Worm (Caenorhabditis elegans) whole organism, mixed stage, embryonic: ENCODE data around the gene tbb-6.

ENCODE experiments used
- M03D4.4 ChIP-seq: sonication (generic microtip); optimal IDR thresholded peaks from 2 replicates; lab custom pipeline; 2017; ENCODE audit warnings: mild to moderate bottlenecking, missing genetic modification characterization, missing compliant biosample characterization
- bed-3 ChIP-seq: fragments of 200-800 bp; sonication (Bioruptor generic); optimal IDR thresholded peaks from 3 replicates; lab custom pipeline; 2018; ENCODE audit warnings: mild to moderate bottlenecking, missing genetic modification characterization, moderate library complexity, missing compliant biosample characterization
- blmp-1 ChIP-seq: fragments of 150-350 bp; optimal IDR thresholded peaks from 2 replicates; lab custom pipeline; 2014; ENCODE audit warnings: missing biosample characterization, missing genetic modification characterization
- ceh-39 ChIP-seq: fragments of 150-350 bp; optimal IDR thresholded peaks from 2 replicates; lab custom pipeline; 2014; ENCODE audit warnings: missing biosample characterization, missing genetic modification characterization
- ceh-43 ChIP-seq: fragments of 200-800 bp; sonication (Bioruptor generic); optimal IDR thresholded peaks from 2 replicates; lab custom pipeline; 2018; ENCODE audit warnings: mild to moderate bottlenecking, missing genetic modification characterization, moderate library complexity, missing compliant biosample characterization
- ceh-83 ChIP-seq: fragments of 200-800 bp; sonication (Bioruptor generic); optimal IDR thresholded peaks from 2 replicates; lab custom pipeline; 2018; ENCODE audit warnings: mild to moderate bottlenecking, missing genetic modification characterization, missing compliant biosample characterization
- ces-1 ChIP-seq: fragments of 150-350 bp; optimal IDR thresholded peaks from 2 replicates; lab custom pipeline; 2014; ENCODE audit warnings: missing biosample characterization, missing genetic modification reagents, missing genetic modification characterization
- cnd-1 ChIP-seq: fragments of 200-800 bp; sonication (Bioruptor generic); optimal IDR thresholded peaks from 2 replicates; lab custom pipeline; 2018; ENCODE audit warnings: mild to moderate bottlenecking, missing genetic modification characterization, missing compliant biosample characterization
- elt-3 ChIP-seq: fragments of 150-350 bp; optimal IDR thresholded peaks from 2 replicates; lab custom pipeline; 2014; ENCODE audit warnings: missing biosample characterization, missing genetic modification characterization
- ham-2 ChIP-seq: fragments of 200-800 bp; sonication (Bioruptor generic); optimal IDR thresholded peaks from 2 replicates; lab custom pipeline; 2018; ENCODE audit warnings: mild to moderate bottlenecking, missing genetic modification characterization, missing compliant biosample characterization
- hlh-1 ChIP-seq: fragments of 150-350 bp; optimal IDR thresholded peaks from 2 replicates; lab custom pipeline; 2014; ENCODE audit warnings: missing biosample characterization, missing genetic modification reagents, missing genetic modification characterization
- lin-13 ChIP-seq: fragments of 150-350 bp; optimal IDR thresholded peaks from 2 replicates; lab custom pipeline; 2014; ENCODE audit warnings: missing biosample characterization, missing genetic modification characterization
- mab-5 ChIP-seq: fragments of 150-350 bp; optimal IDR thresholded peaks from 2 replicates; lab custom pipeline; 2014; ENCODE audit warnings: missing biosample characterization, missing genetic modification characterization
- mep-1 ChIP-seq: fragments of 150-350 bp; optimal IDR thresholded peaks from 2 replicates; lab custom pipeline; 2017; ENCODE audit warnings: missing biosample characterization, missing genetic modification reagents, missing genetic modification characterization, inconsistent platforms
- mls-2 ChIP-seq: sonication (generic microtip); optimal IDR thresholded peaks from 2 replicates; lab custom pipeline; 2016; ENCODE audit warnings: mild to moderate bottlenecking, missing genetic modification characterization, moderate library complexity, missing compliant biosample characterization
- nhr-12 ChIP-seq: fragments of 150-350 bp; optimal IDR thresholded peaks from 2 replicates; lab custom pipeline; 2014; ENCODE audit warnings: missing biosample characterization, missing genetic modification characterization
- nhr-2 ChIP-seq: fragments of 150-350 bp; optimal IDR thresholded peaks from 2 replicates; lab custom pipeline; 2014; ENCODE audit warnings: missing biosample characterization, missing genetic modification characterization
- nhr-237 ChIP-seq: fragments of 150-350 bp; optimal IDR thresholded peaks from 2 replicates; lab custom pipeline; 2014; ENCODE audit warnings: missing biosample characterization, missing genetic modification characterization
- nhr-28 ChIP-seq: fragments of 150-350 bp; optimal IDR thresholded peaks from 2 replicates; lab custom pipeline; 2014; ENCODE audit warnings: missing biosample characterization, missing genetic modification characterization
- nhr-76 ChIP-seq: sonication (generic microtip); optimal IDR thresholded peaks from 2 replicates; lab custom pipeline; 2017; ENCODE audit warnings: missing biosample characterization, missing genetic modification characterization
- pha-4 ChIP-seq: fragments of 150-350 bp; optimal IDR thresholded peaks from 2 replicates; lab custom pipeline; 2018; ENCODE audit warnings: missing biosample characterization, missing genetic modification reagents, missing genetic modification characterization
- sem-2 ChIP-seq: fragments of 200-800 bp; sonication (Bioruptor generic); optimal IDR thresholded peaks from 2 replicates; lab custom pipeline; 2018; ENCODE audit warnings: mild to moderate bottlenecking, missing genetic modification characterization, missing compliant biosample characterization
- snpc-4 ChIP-seq: fragments of 150-350 bp; optimal IDR thresholded peaks from 2 replicates; lab custom pipeline; 2014; ENCODE audit warnings: missing biosample characterization, missing genetic modification characterization
- sptf-1 ChIP-seq: sonication (generic microtip); optimal IDR thresholded peaks from 2 replicates; lab custom pipeline; 2017; ENCODE audit warnings: mild to moderate bottlenecking, missing genetic modification characterization, moderate library complexity, missing compliant biosample characterization
- tbx-8 ChIP-seq: fragments of 200-800 bp; sonication (Bioruptor generic); optimal IDR thresholded peaks from 2 replicates; lab custom pipeline; 2018; ENCODE audit warnings: mild to moderate bottlenecking, missing genetic modification characterization, moderate library complexity, missing compliant biosample characterization
- unc-120 ChIP-seq: sonication (generic microtip); optimal IDR thresholded peaks from 2 replicates; lab custom pipeline; 2017; ENCODE audit warnings: missing genetic modification characterization, missing compliant biosample characterization; ENCODE audit not compliant: poor library complexity, severe bottlenecking
- unc-62 ChIP-seq: fragments of 150-350 bp; optimal IDR thresholded peaks from 2 replicates; lab custom pipeline; 2014; ENCODE audit warnings: missing biosample characterization, missing genetic modification reagents, missing genetic modification characterization
- zip-8 ChIP-seq: fragments of 150-350 bp; optimal IDR thresholded peaks from 2 replicates; lab custom pipeline; 2014; ENCODE audit warnings: missing biosample characterization, missing genetic modification characterization
- ztf-11 ChIP-seq: fragments of 150-350 bp; optimal IDR thresholded peaks from 2 replicates; lab custom pipeline; 2014; ENCODE audit warnings: missing biosample characterization, missing genetic modification characterization

Gene tbb-6

DNA sequence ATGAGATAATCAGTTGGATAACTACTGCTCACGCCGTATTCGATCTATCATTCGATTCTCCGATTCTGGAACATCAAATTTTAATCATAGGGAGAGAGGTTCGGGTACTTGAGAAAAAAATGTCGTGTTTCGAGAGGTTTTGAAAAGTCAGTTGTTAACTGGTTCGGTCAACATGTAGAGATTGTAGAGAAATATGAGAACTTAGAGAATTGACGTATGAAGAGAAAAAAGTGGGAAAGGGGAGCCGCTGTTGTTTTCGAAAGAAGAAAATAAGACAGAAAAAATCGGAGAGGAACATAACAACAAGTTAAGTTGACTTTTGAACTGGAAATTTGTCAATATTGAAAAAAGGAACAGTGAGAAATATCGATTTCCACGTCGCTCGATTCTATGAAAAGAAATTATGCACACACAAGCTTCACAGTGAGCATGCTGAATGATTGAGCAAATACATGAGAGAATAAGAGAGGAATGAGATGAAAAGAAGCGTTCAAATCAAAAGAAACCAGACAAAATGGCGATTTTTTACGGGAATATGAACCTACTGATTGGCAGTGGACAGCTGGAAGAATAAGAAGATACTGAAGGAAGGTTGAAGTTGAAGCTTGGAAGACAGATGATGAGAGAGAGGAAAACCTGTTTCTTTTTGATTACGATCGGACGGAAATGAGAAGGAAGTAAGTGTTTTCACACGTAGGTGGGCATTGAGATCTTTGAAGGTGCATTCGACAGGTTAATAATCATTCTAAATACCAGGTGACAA lies 16.2 kb upstream of the tbb-6 start, which contains the start of the genes T04H1.13, slfl-5 and rad-50:
TSS of gene T04H1.13 (minus strand) at position 51 of the 763 bp plus-strand sequence.
TSS of gene slfl-5 (minus strand) at position 65 of the 763 bp plus-strand sequence.
TSS of gene rad-50 (plus strand) at position 667 of the 763 bp plus-strand sequence.
- TF ChIP-seq blmp-1 (tag; lab: Kevin White, UChicago) (no peak), ces-1 (GFP tag; lab: Kevin White, UChicago) (no peak), nhr-2 (tag; lab: Kevin White, UChicago) (no peak)

DNA sequence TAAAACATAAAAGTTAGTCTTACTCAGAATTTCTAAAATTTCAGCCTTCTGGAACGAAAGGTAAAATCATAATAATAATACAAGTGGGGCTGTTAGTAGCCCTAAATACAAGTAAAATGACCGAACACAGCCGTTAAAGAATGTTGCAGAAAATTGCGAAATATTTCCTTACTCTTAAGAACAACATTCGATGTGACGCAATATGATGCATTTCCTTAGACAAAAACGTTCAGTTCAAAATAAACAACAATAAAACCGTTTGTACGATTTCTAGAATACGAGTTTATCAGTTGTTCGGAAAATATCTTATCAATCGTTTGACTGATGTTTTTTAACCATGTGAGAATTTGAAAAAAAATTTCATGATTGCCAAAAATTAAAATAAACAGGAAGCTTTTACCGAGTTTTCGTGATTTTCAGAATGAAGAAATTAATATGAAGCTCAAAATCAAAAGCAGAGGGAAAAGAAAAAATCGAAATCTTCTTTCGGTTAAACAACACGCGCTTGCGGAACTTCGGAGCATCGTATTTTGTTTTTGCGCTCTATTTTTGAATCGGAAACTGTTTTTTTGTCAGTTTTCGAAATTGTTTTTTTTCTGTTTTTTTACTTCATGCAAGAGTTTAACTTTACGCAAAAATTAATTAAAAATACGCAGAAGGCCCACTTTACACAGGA lies 15.4 kb upstream of the tbb-6 start:
- TF ChIP-seq ces-1 (GFP tag; lab: Kevin White, UChicago), result no peak
- no peak for TF ChIP-seq sptf-1
- no peak for TF ChIP-seq nhr-76 (tag; lab: Kevin White, UChicago)
- TF ChIP-seq zip-8 (tag; lab: Kevin White, UChicago), result peak; percentile 56

ce11 chrV:12251041-12251440 lies 10.3 kb upstream of the tbb-6 start, which contains the start of gene T04H1.5:
T04H1.5 (plus strand) TSS chrV:12251341.
- TF ChIP-seq cnd-1 (no peak), zip-8 (tag; lab: Kevin White, UChicago) (no peak), mep-1 (tag; lab: Kevin White, UChicago) (no peak), mab-5 (tag; lab: Kevin White, UChicago) (no peak), unc-120 (no peak), elt-3 (tag; lab: Kevin White, UChicago) (no peak), nhr-28 (tag; lab: Kevin White, UChicago) (no peak), nhr-76 (tag; lab: Kevin White, UChicago) (no peak), ceh-39 (tag; lab: Kevin White, UChicago) (no peak), ces-1 (GFP tag; lab: Kevin White, UChicago) (no peak), nhr-237 (tag; lab: Kevin White, UChicago) (no peak), hlh-1 (tag; lab: Kevin White, UChicago) (no peak), ham-2 (no peak), bed-3 (GFP tag; lab: Kevin White, UChicago) (no peak), tbx-8 (GFP tag; lab: Kevin White, UChicago) (no peak), ztf-11 (tag; lab: Kevin White, UChicago) (no peak), pha-4 (tag; lab: Kevin White, UChicago) (no peak), mls-2 (tag; lab: Kevin White, UChicago) (no peak), unc-62 (GFP tag; lab: Kevin White, UChicago) (no peak)
- TF ChIP-seq, all 35 proteins: peak for 0

DNA sequence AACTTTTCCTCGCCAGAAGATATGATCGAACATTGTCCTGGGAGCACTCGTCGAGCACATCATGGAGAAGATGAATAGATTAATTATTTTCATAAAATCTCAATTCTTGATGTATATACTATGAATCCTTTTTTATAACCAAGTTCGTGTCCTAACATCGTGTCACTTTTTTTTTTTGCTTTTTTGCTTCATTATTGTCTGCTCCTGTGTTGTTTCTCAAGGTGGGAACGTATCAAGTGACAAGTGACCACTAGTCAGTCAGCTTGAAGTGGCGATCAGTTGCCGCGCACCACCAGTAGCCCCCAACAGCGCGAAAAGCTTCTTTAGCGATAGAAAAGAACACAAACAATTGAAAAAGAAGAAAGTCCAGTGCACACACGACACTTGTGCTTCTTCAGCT lies 9.1 kb upstream of the tbb-6 start, which contains the start of gene lrx-1:
TSS of gene lrx-1 (plus strand) at position 301 of the 400 bp plus-strand sequence.
- TF ChIP-seq hlh-1 (tag; lab: Kevin White, UChicago), result no peak
- no peak for TF ChIP-seq ztf-11 (tag; lab: Kevin White, UChicago)

- TF ChIP-seq ceh-39 (tag; lab: Kevin White, UChicago) (no peak), ceh-43 (GFP tag; lab: Kevin White, UChicago) (no peak), ces-1 (GFP tag; lab: Kevin White, UChicago) (no peak), unc-120 (no peak)
Measured at ce11 chrV:12255343-12255742, 6.0 kb upstream of the tbb-6 start, which contains the start of gene T04H1.12. T04H1.12 (plus strand) TSS chrV:12255643.

- TF ChIP-seq unc-62 (GFP tag; lab: Kevin White, UChicago) (no peak), lin-13 (no peak), elt-3 (tag; lab: Kevin White, UChicago) (no peak), M03D4.4 (no peak), ceh-83 (GFP tag; lab: Kevin White, UChicago) (no peak), snpc-4 (tag; lab: Kevin White, UChicago) (no peak), blmp-1 (tag; lab: Kevin White, UChicago) (no peak), mls-2 (tag; lab: Kevin White, UChicago) (no peak), nhr-12 (no peak), nhr-28 (tag; lab: Kevin White, UChicago) (no peak), mep-1 (tag; lab: Kevin White, UChicago) (no peak), sem-2 (GFP tag; lab: Kevin White, UChicago) (no peak), ham-2 (no peak), hlh-1 (tag; lab: Kevin White, UChicago) (no peak)
Measured at ce11 chrV:12256398-12256797, 4.9 kb upstream of the tbb-6 start, which contains the start of gene ugt-55. ugt-55 (plus strand) TSS chrV:12256698.
